Fruit fly (Drosophila melanogaster) whole organism, embryonic: ENCODE results near the gene CG17803.

ENCODE experiments used
- Bgb ChIP-seq: fragments of 200-800 bp; sonication (Bioruptor generic); IDR thresholded peaks from 2 replicates; pipeline ENCODE4 v1.3.6; 2022; ENCODE audit warnings: missing biosample characterization, missing genetic modification characterization; ENCODE audit not compliant: partially characterized antibody
- CG10321 ChIP-seq: fragments of 200-800 bp; sonication (Bioruptor generic); IDR thresholded peaks from 2 replicates; pipeline ENCODE4 v1.3.6; 2022; ENCODE audit warnings: missing biosample characterization, missing genetic modification characterization
- CG10543 ChIP-seq: fragments of 200-800 bp; sonication (Bioruptor generic); optimal IDR thresholded peaks from 3 replicates; lab custom pipeline; 2017; ENCODE audit warnings: missing biosample characterization, mild to moderate bottlenecking, missing genetic modification characterization, moderate library complexity
- CG11093 ChIP-seq: fragments of 200-800 bp; sonication (Bioruptor generic); IDR thresholded peaks from 3 replicates; pipeline ENCODE4 v1.3.6; 2022; ENCODE audit warnings: missing biosample characterization, missing genetic modification characterization
- CG12104 ChIP-seq: fragments of 200-800 bp; sonication (Bioruptor generic); optimal IDR thresholded peaks from 3 replicates; lab custom pipeline; 2016; ENCODE audit warnings: missing biosample characterization, missing genetic modification characterization
- CG12219 ChIP-seq: fragments of 200-800 bp; sonication (Bioruptor generic); optimal IDR thresholded peaks from 3 replicates; lab custom pipeline; 2018; ENCODE audit warnings: missing biosample characterization, mild to moderate bottlenecking, missing genetic modification characterization
- CG12299 ChIP-seq: fragments of 200-800 bp; sonication (Bioruptor generic); optimal IDR thresholded peaks from 2 replicates; lab custom pipeline; 2018; ENCODE audit warnings: missing biosample characterization, mild to moderate bottlenecking, missing genetic modification characterization
- CG14965 ChIP-seq: fragments of 200-800 bp; sonication (Bioruptor generic); optimal IDR thresholded peaks from 2 replicates; lab custom pipeline; 2016; ENCODE audit warnings: missing biosample characterization, missing genetic modification characterization, borderline replicate concordance
- CG18476 ChIP-seq: fragments of 200-800 bp; sonication (Bioruptor generic); optimal IDR thresholded peaks from 2 replicates; lab custom pipeline; 2016; ENCODE audit warnings: missing biosample characterization, mild to moderate bottlenecking, missing genetic modification characterization
- CG2120 ChIP-seq: fragments of 200-800 bp; sonication (Bioruptor generic); optimal IDR thresholded peaks from 3 replicates; lab custom pipeline; 2016; ENCODE audit warnings: missing biosample characterization, missing genetic modification characterization
- CG2678 ChIP-seq: fragments of 200-800 bp; sonication (Bioruptor generic); optimal IDR thresholded peaks from 3 replicates; lab custom pipeline; 2019; ENCODE audit warnings: missing biosample characterization, mild to moderate bottlenecking, missing genetic modification characterization, moderate library complexity
- CG30403 ChIP-seq: fragments of 200-800 bp; sonication (Bioruptor generic); optimal IDR thresholded peaks from 3 replicates; lab custom pipeline; 2016; ENCODE audit warnings: missing biosample characterization, missing genetic modification characterization
- CG31441 ChIP-seq: fragments of 200-800 bp; sonication (Bioruptor generic); IDR thresholded peaks from 2 replicates; pipeline ENCODE4 v1.3.6; 2022; ENCODE audit warnings: missing biosample characterization, missing genetic modification characterization
- CG3163 ChIP-seq: fragments of 200-800 bp; sonication (Bioruptor generic); optimal IDR thresholded peaks from 3 replicates; lab custom pipeline; 2016; ENCODE audit warnings: missing biosample characterization, missing genetic modification characterization
- CG3838 ChIP-seq: fragments of 200-800 bp; sonication (Bioruptor generic); optimal IDR thresholded peaks from 3 replicates; lab custom pipeline; 2016; ENCODE audit warnings: missing biosample characterization, missing genetic modification characterization
- CG4328 ChIP-seq: fragments of 200-800 bp; sonication (Bioruptor generic); optimal IDR thresholded peaks from 3 replicates; lab custom pipeline; 2017; ENCODE audit warnings: missing biosample characterization, missing genetic modification reagents, missing genetic modification characterization
- CG7357 ChIP-seq: fragments of 200-800 bp; sonication (Bioruptor generic); IDR thresholded peaks from 3 replicates; pipeline ENCODE4 v1.3.6; 2022; ENCODE audit warnings: missing biosample characterization, missing genetic modification characterization
- CG8089 ChIP-seq: fragments of 200-800 bp; sonication (Bioruptor generic); optimal IDR thresholded peaks from 3 replicates; lab custom pipeline; 2016; ENCODE audit warnings: missing biosample characterization, missing genetic modification characterization
- CG8281 ChIP-seq: fragments of 200-800 bp; sonication (Bioruptor generic); optimal IDR thresholded peaks from 2 replicates; lab custom pipeline; 2018; ENCODE audit warnings: missing biosample characterization, mild to moderate bottlenecking, missing genetic modification characterization, moderate library complexity
- CG8388 ChIP-seq: fragments of 200-800 bp; sonication (Bioruptor generic); optimal IDR thresholded peaks from 2 replicates; lab custom pipeline; 2019; ENCODE audit warnings: missing biosample characterization, mild to moderate bottlenecking, missing genetic modification characterization, moderate library complexity
- Dp ChIP-seq: fragments of 200-800 bp; sonication (Bioruptor generic); optimal IDR thresholded peaks from 2 replicates; lab custom pipeline; 2018; ENCODE audit warnings: missing biosample characterization, mild to moderate bottlenecking, missing genetic modification characterization, moderate library complexity
- HLHmδ ChIP-seq: fragments of 200-800 bp; sonication (Bioruptor generic); optimal IDR thresholded peaks from 2 replicates; lab custom pipeline; 2018; ENCODE audit warnings: missing biosample characterization, mild to moderate bottlenecking, missing genetic modification characterization, moderate library complexity
- Hr51 ChIP-seq, 2 experiments: fragments of 200-800 bp; sonication (Bioruptor generic); optimal IDR thresholded peaks; 2 replicates in 1 of 2; 3 replicates in 1 of 2; lab custom pipeline; 2016 to 2018; ENCODE audit warnings: missing biosample characterization in 2 of 2, missing genetic modification characterization in 2 of 2, mild to moderate bottlenecking in 1 of 2, moderate library complexity in 1 of 2
- Hr78 ChIP-seq, 2 experiments: fragments of 200-800 bp in 1 of 2; fragments of >200 bp in 1 of 2; sonication (Bioruptor generic) in 1 of 2; optimal IDR thresholded peaks; 2 replicates each; lab custom pipeline; 2017 to 2019; ENCODE audit warnings: missing biosample characterization in 2 of 2, missing genetic modification characterization in 2 of 2, mild to moderate bottlenecking in 1 of 2, moderate library complexity in 1 of 2
- NK7.1 ChIP-seq: fragments of 200-800 bp; sonication (Bioruptor generic); optimal IDR thresholded peaks from 3 replicates; lab custom pipeline; 2016; ENCODE audit warnings: missing biosample characterization, missing genetic modification characterization
- Nf-YB ChIP-seq: fragments of 200-800 bp; sonication (Bioruptor generic); optimal IDR thresholded peaks from 3 replicates; lab custom pipeline; 2019; ENCODE audit warnings: missing biosample characterization, mild to moderate bottlenecking, missing genetic modification characterization, moderate library complexity
- Scr ChIP-seq: fragments of 200-800 bp; sonication (Bioruptor generic); IDR thresholded peaks from 2 replicates; pipeline ENCODE4 v1.3.6; 2022; ENCODE audit warnings: missing biosample characterization, missing genetic modification characterization; ENCODE audit not compliant: partially characterized antibody
- Tbp ChIP-seq: fragments of >200 bp; optimal IDR thresholded peaks from 2 replicates; lab custom pipeline; 2018; ENCODE audit warnings: missing biosample characterization, missing genetic modification characterization
- Xbp1 ChIP-seq: fragments of 200-800 bp; sonication (Bioruptor generic); optimal IDR thresholded peaks from 3 replicates; lab custom pipeline; 2016; ENCODE audit warnings: missing biosample characterization, mild to moderate bottlenecking, missing genetic modification characterization
- abd-A ChIP-seq: fragments of 200-800 bp; sonication (Bioruptor generic); optimal IDR thresholded peaks from 3 replicates; lab custom pipeline; 2019; ENCODE audit warnings: missing biosample characterization, mild to moderate bottlenecking, missing genetic modification characterization, moderate library complexity
- bab2 ChIP-seq: fragments of 200-800 bp; sonication (Bioruptor generic); optimal IDR thresholded peaks from 2 replicates; lab custom pipeline; 2016; ENCODE audit warnings: missing biosample characterization, missing genetic modification characterization
- chif ChIP-seq, 2 experiments: fragments of 200-800 bp; sonication (Bioruptor generic); optimal IDR thresholded peaks; 3 replicates each; lab custom pipeline; 2016; ENCODE audit warnings: missing biosample characterization in 2 of 2, missing genetic modification characterization in 2 of 2
- ci ChIP-seq: fragments of 200-800 bp; sonication (Bioruptor generic); IDR thresholded peaks from 3 replicates; pipeline ENCODE4 v1.3.6; 2022; ENCODE audit warnings: missing biosample characterization, missing genetic modification characterization
- crc ChIP-seq: fragments of 200-800 bp; sonication (Bioruptor generic); optimal IDR thresholded peaks from 2 replicates; lab custom pipeline; 2016; ENCODE audit warnings: missing biosample characterization, missing genetic modification characterization
- cwo ChIP-seq: fragments of 200-800 bp; sonication (Bioruptor generic); optimal IDR thresholded peaks from 3 replicates; lab custom pipeline; 2017; ENCODE audit warnings: missing biosample characterization, missing genetic modification characterization, mild to moderate bottlenecking, moderate library complexity, missing genetic modification reagents
- dm ChIP-seq: fragments of 200-800 bp; sonication (Bioruptor generic); optimal IDR thresholded peaks from 3 replicates; lab custom pipeline; 2016; ENCODE audit warnings: missing biosample characterization, missing genetic modification characterization
- dmrt99B ChIP-seq: fragments of 200-800 bp; sonication (Bioruptor generic); optimal IDR thresholded peaks from 2 replicates; lab custom pipeline; 2018; ENCODE audit warnings: missing biosample characterization, mild to moderate bottlenecking, missing genetic modification characterization, moderate library complexity
- ewg ChIP-seq: fragments of 200-800 bp; sonication (Bioruptor generic); optimal IDR thresholded peaks from 3 replicates; lab custom pipeline; 2017; ENCODE audit warnings: mild to moderate bottlenecking, missing biosample characterization, missing genetic modification reagents, missing genetic modification characterization
- lilli ChIP-seq: fragments of 200-800 bp; sonication (Bioruptor generic); optimal IDR thresholded peaks from 3 replicates; lab custom pipeline; 2016; ENCODE audit warnings: missing biosample characterization, missing genetic modification characterization
- maf-S ChIP-seq: fragments of 200-800 bp; sonication (Bioruptor generic); optimal IDR thresholded peaks from 2 replicates; lab custom pipeline; 2016; ENCODE audit warnings: missing biosample characterization, missing genetic modification characterization
- mld ChIP-seq: fragments of 200-800 bp; sonication (Bioruptor generic); IDR thresholded peaks from 3 replicates; pipeline ENCODE4 v1.3.6; 2022; ENCODE audit warnings: missing biosample characterization, missing genetic modification characterization; ENCODE audit not compliant: partially characterized antibody
- repo ChIP-seq: fragments of 200-800 bp; sonication (Bioruptor generic); optimal IDR thresholded peaks from 2 replicates; lab custom pipeline; 2016; ENCODE audit warnings: missing biosample characterization, missing genetic modification characterization
- ro ChIP-seq: fragments of 200-800 bp; sonication (Bioruptor generic); IDR thresholded peaks from 2 replicates; pipeline ENCODE4 v1.3.6; 2022; ENCODE audit warnings: missing biosample characterization, missing genetic modification characterization
- run ChIP-seq: fragments of 200-800 bp; sonication (Bioruptor generic); optimal IDR thresholded peaks from 3 replicates; lab custom pipeline; 2018; ENCODE audit warnings: missing biosample characterization, mild to moderate bottlenecking, missing genetic modification characterization
- sim ChIP-seq: fragments of 200-800 bp; sonication (Bioruptor generic); IDR thresholded peaks from 2 replicates; pipeline ENCODE4 v1.3.6; 2022; ENCODE audit warnings: missing biosample characterization, missing genetic modification characterization
- sob ChIP-seq: fragments of 200-800 bp; sonication (Bioruptor generic); IDR thresholded peaks from 2 replicates; pipeline ENCODE4 v1.3.6; 2022; ENCODE audit warnings: missing biosample characterization, missing genetic modification characterization
- sqz ChIP-seq: fragments of 200-800 bp; sonication (Bioruptor generic); optimal IDR thresholded peaks from 3 replicates; lab custom pipeline; 2018; ENCODE audit warnings: missing biosample characterization, mild to moderate bottlenecking, missing genetic modification characterization
- tap ChIP-seq: fragments of 200-800 bp; optimal IDR thresholded peaks from 3 replicates; lab custom pipeline; 2019; ENCODE audit warnings: missing biosample characterization, mild to moderate bottlenecking, missing genetic modification characterization, moderate library complexity

CG17803 gene

DNA sequence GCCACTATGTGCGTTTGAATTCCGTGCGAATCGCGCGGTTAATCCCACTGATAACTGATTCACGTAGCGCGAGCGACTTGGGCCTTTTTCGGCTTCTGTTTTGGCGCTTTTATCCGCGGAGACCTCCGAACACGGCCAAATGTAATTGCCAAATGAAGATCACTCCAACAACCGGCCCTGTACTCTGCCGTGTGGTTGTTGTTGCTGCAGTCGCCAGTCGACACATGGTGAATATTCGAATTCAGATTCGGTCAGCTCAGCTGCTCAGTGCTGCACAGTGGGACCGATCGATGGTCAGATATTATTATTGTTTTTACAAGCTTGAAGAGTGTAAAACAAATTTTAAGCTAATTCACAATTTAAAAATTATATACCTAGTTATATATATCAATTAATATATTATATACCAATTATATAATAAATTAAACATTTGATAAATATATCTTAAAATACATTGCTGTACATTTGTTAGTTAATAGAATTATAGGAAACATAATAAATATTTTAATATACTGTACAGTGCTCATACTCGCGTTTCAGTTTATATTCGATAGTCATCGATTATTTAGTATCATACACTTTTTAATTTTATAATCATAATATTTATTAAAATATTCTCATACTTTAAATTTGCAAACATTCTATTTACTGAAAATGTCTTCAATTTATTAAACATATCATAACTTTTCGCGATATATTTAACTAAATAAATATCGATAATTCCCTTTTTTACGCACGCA, 6.8 kb downstream of the CG17803 start, which contains the start of gene CG43102 (continued):
- peak; percentile 70 for TF ChIP-seq dmrt99B
- TF ChIP-seq sqz (GFP tag; lab: Kevin White, UChicago), result no peak
- peak; percentile 69 for TF ChIP-seq Bgb
- TF ChIP-seq HLHmδ, result peak; percentile 13
- peak; percentile 9 for TF ChIP-seq cwo
- TF ChIP-seq dm (GFP tag; lab: Kevin White, UChicago), result peak; percentile 34
- TF ChIP-seq CG4328, result peak; percentile 38
- peak; percentile 35 for TF ChIP-seq CG8281 (tag; lab: Kevin White, UChicago)
- TF ChIP-seq ewg, result no peak
- TF ChIP-seq NK7.1, result no peak
- no peak for TF ChIP-seq CG14965 (GFP tag; lab: Kevin White, UChicago)
- peak; percentile 61 for TF ChIP-seq CG30403
- peak; percentile 62; the same call in 2 of the 3 replicates for TF ChIP-seq CG11093
- no peak for TF ChIP-seq abd-A (tag; lab: Kevin White, UChicago)
- TF ChIP-seq CG2678 (tag; lab: Kevin White, UChicago), result peak; percentile 79
- peak; percentile 33 for TF ChIP-seq CG12219
- peak; percentile 51 to 78 for TF ChIP-seq Hr51 (GFP tag; optimal IDR thresholded peaks at IDR 0.05; lab: Kevin White, UChicago)
- peak; percentile 67 for TF ChIP-seq CG2120
- peak; percentile 35 for TF ChIP-seq Dp (GFP tag; lab: Kevin White, UChicago)
- TF ChIP-seq chif (GFP tag; optimal IDR thresholded peaks at IDR 0.05; lab: Kevin White, UChicago), result peak in 1 of 2 experiments; percentile 0
- peak; percentile 60; the same call in 2 of the 3 replicates for TF ChIP-seq CG7357 (GFP tag; lab: Robert Waterston, UW)
- TF ChIP-seq tap (tag; lab: Kevin White, UChicago), result peak; percentile 66
- TF ChIP-seq CG10543, result peak; percentile 76
- peak; percentile 14 for TF ChIP-seq CG18476 (GFP tag; lab: Kevin White, UChicago)
- peak; percentile 82 for TF ChIP-seq ci
- TF ChIP-seq Xbp1, result peak; percentile 73
- no peak for TF ChIP-seq Tbp (GFP tag; lab: Kevin White, UChicago)
- peak; percentile 65 for TF ChIP-seq lilli (GFP tag; lab: Kevin White, UChicago)
- TF ChIP-seq ro, result no peak
- TF ChIP-seq CG31441 (GFP tag; lab: Robert Waterston, UW), result peak; percentile 83
- TF ChIP-seq CG8388 (GFP tag; lab: Kevin White, UChicago), result peak; percentile 51
- peak; percentile 11 for TF ChIP-seq CG3163 (GFP tag; lab: Kevin White, UChicago)
- no peak for TF ChIP-seq Hr78 (GFP tag; optimal IDR thresholded peaks at IDR 0.05; lab: Kevin White, UChicago)
- TF ChIP-seq sob (GFP tag; lab: Robert Waterston, UW), result peak; percentile 79
- TF ChIP-seq run (tag; lab: Kevin White, UChicago), result peak; percentile 37
- peak; percentile 18 for TF ChIP-seq CG12299 (tag; lab: Kevin White, UChicago)
- TF ChIP-seq mld (GFP tag; lab: Robert Waterston, UW), result 0 out of 3 replicates have a peak, but pooled peaks have one; percentile 43
- TF ChIP-seq maf-S, result peak; percentile 18
- peak; percentile 87 for TF ChIP-seq Scr
- TF ChIP-seq Nf-YB (GFP tag; lab: Kevin White, UChicago), result peak; percentile 36
- TF ChIP-seq CG10321 (GFP tag; lab: Robert Waterston, UW), result no peak
- peak; percentile 34 for TF ChIP-seq bab2
- TF ChIP-seq crc (GFP tag; lab: Kevin White, UChicago), result no peak
- TF ChIP-seq CG12104 (GFP tag; lab: Kevin White, UChicago), result no peak
- no peak for TF ChIP-seq sim
- no peak for TF ChIP-seq repo (GFP tag; lab: Kevin White, UChicago)
- no peak for TF ChIP-seq CG3838 (GFP tag; lab: Kevin White, UChicago)
- TF ChIP-seq CG8089 (GFP tag; lab: Kevin White, UChicago), result no peak
